Fruit fly (Drosophila melanogaster) whole organism, adult: ENCODE measurements around the gene Syt1.

ENCODE experiments used
- CG11617 ChIP-seq: fragments of 200-800 bp; sonication (Bioruptor generic); optimal IDR thresholded peaks from 2 replicates; lab custom pipeline; 2017; ENCODE audit warnings: mild to moderate bottlenecking, missing biosample characterization, missing genetic modification reagents, missing genetic modification characterization
- CG12768 ChIP-seq: fragments of 200-800 bp; sonication (Bioruptor generic); optimal IDR thresholded peaks from 2 replicates; lab custom pipeline; 2017; ENCODE audit warnings: missing biosample characterization, missing genetic modification characterization, mild to moderate bottlenecking, moderate library complexity, missing genetic modification reagents
- CG14711 ChIP-seq: fragments of 200-800 bp; sonication (Bioruptor generic); optimal IDR thresholded peaks from 2 replicates; lab custom pipeline; 2018; ENCODE audit warnings: missing biosample characterization, mild to moderate bottlenecking, missing genetic modification characterization, moderate library complexity
- CG1620 ChIP-seq: fragments of 200-800 bp; sonication (Bioruptor generic); optimal IDR thresholded peaks from 2 replicates; lab custom pipeline; 2016; ENCODE audit warnings: missing biosample characterization, missing genetic modification characterization
- CG33017 ChIP-seq: fragments of 200-800 bp; sonication (Bioruptor generic); optimal IDR thresholded peaks from 2 replicates; lab custom pipeline; 2018; ENCODE audit warnings: missing biosample characterization, mild to moderate bottlenecking, missing genetic modification characterization, moderate library complexity
- CG5204 ChIP-seq: fragments of 200-800 bp; sonication (Bioruptor generic); optimal IDR thresholded peaks from 2 replicates; lab custom pipeline; 2016; ENCODE audit warnings: missing biosample characterization, missing genetic modification characterization
- CG7045 ChIP-seq: fragments of 200-800 bp; sonication (Bioruptor generic); optimal IDR thresholded peaks from 2 replicates; lab custom pipeline; 2017; ENCODE audit warnings: missing biosample characterization, mild to moderate bottlenecking, missing genetic modification characterization
- CG7101 ChIP-seq: fragments of 200-800 bp; sonication (Bioruptor generic); optimal IDR thresholded peaks from 2 replicates; lab custom pipeline; 2018; ENCODE audit warnings: missing biosample characterization, mild to moderate bottlenecking, missing genetic modification characterization, moderate library complexity
- Clk ChIP-seq: fragments of 200-800 bp; sonication (Bioruptor generic); optimal IDR thresholded peaks from 2 replicates; lab custom pipeline; 2017; ENCODE audit warnings: missing biosample characterization, missing genetic modification characterization
- Crg-1 ChIP-seq: fragments of 200-800 bp; sonication (Bioruptor generic); optimal IDR thresholded peaks from 2 replicates; lab custom pipeline; 2016; ENCODE audit warnings: missing biosample characterization, missing genetic modification characterization
- Hr96 ChIP-seq: fragments of 200-800 bp; sonication (Bioruptor generic); optimal IDR thresholded peaks from 2 replicates; lab custom pipeline; 2016; ENCODE audit warnings: missing biosample characterization, missing genetic modification characterization
- Mnt ChIP-seq: fragments of 200-800 bp; sonication (Bioruptor generic); optimal IDR thresholded peaks from 2 replicates; lab custom pipeline; 2016; ENCODE audit warnings: missing biosample characterization, mild to moderate bottlenecking, missing genetic modification characterization
- bab1 ChIP-seq: fragments of 200-800 bp; sonication (Bioruptor generic); optimal IDR thresholded peaks from 3 replicates; lab custom pipeline; 2019; ENCODE audit warnings: missing biosample characterization, mild to moderate bottlenecking, missing genetic modification characterization, moderate library complexity
- cic ChIP-seq: fragments of 200-800 bp; sonication (Bioruptor generic); optimal IDR thresholded peaks from 2 replicates; lab custom pipeline; 2017; ENCODE audit warnings: missing biosample characterization, mild to moderate bottlenecking, missing genetic modification characterization, moderate library complexity
- cnc ChIP-seq, 2 experiments: fragments of >200 bp; optimal IDR thresholded peaks; 2 replicates each; lab custom pipeline; 2017
- kay ChIP-seq: fragments of 200-800 bp; sonication (Bioruptor generic); peaks from one replicate; lab custom pipeline; 2016; ENCODE audit warnings: missing biosample characterization, missing genetic modification characterization, borderline replicate concordance
- ovo ChIP-seq: fragments of 200-800 bp; sonication (Bioruptor generic); optimal IDR thresholded peaks from 2 replicates; lab custom pipeline; 2016; ENCODE audit warnings: missing biosample characterization, missing genetic modification characterization
- pad ChIP-seq: fragments of 200-800 bp; sonication (Bioruptor generic); optimal IDR thresholded peaks from 3 replicates; lab custom pipeline; 2017; ENCODE audit warnings: missing biosample characterization, missing genetic modification characterization, mild to moderate bottlenecking, moderate library complexity, missing genetic modification reagents
- tj ChIP-seq: fragments of 200-800 bp; sonication (Bioruptor generic); optimal IDR thresholded peaks from 3 replicates; lab custom pipeline; 2017; ENCODE audit warnings: missing biosample characterization, mild to moderate bottlenecking, missing genetic modification characterization, moderate library complexity
- toe ChIP-seq: fragments of 200-800 bp; sonication (Bioruptor generic); optimal IDR thresholded peaks from 2 replicates; lab custom pipeline; 2016; ENCODE audit warnings: missing biosample characterization, missing genetic modification characterization

Gene Syt1

dm6 chr2L:2732139-2732830, 67.5 kb downstream of the Syt1 start:
- TF ChIP-seq Clk (GFP tag; lab: Kevin White, UChicago) (no peak), tj (GFP tag; lab: Kevin White, UChicago) (peak; percentile 92), CG1620 (GFP tag; lab: Kevin White, UChicago) (no peak), CG7101 (tag; lab: Kevin White, UChicago) (no peak)

dm6 chr2L:2731370-2732138, 68.2 kb downstream of the Syt1 start:
- peak; percentile 45 for TF ChIP-seq CG11617
- TF ChIP-seq tj (GFP tag; lab: Kevin White, UChicago): no peak
- TF ChIP-seq toe (GFP tag; lab: Kevin White, UChicago): peak; percentile 47
- TF ChIP-seq cnc (optimal IDR thresholded peaks at IDR 0.05; lab: Kevin White, UChicago): no peak
- TF ChIP-seq kay (GFP tag; lab: Kevin White, UChicago): peak; percentile 59
- TF ChIP-seq CG1620 (GFP tag; lab: Kevin White, UChicago): peak; percentile 17
- TF ChIP-seq Mnt (GFP tag; lab: Kevin White, UChicago): no peak
- TF ChIP-seq CG33017 (tag; lab: Kevin White, UChicago): peak; percentile 23
- no peak for TF ChIP-seq Hr96
- peak; percentile 54 for TF ChIP-seq CG7101 (tag; lab: Kevin White, UChicago)
- no peak for TF ChIP-seq ovo (GFP tag; lab: Kevin White, UChicago)
- TF ChIP-seq pad (GFP tag; lab: Kevin White, UChicago): no peak
- TF ChIP-seq Crg-1 (GFP tag; lab: Kevin White, UChicago): no peak
- TF ChIP-seq cic (GFP tag; lab: Kevin White, UChicago): no peak
- TF ChIP-seq Clk (GFP tag; lab: Kevin White, UChicago): no peak
- TF ChIP-seq CG14711 (tag; lab: Kevin White, UChicago): peak; percentile 49
- peak; percentile 43 for TF ChIP-seq CG7045
- TF ChIP-seq CG12768 (GFP tag; lab: Kevin White, UChicago): no peak
- no peak for TF ChIP-seq bab1 (GFP tag; lab: Kevin White, UChicago)
- peak; percentile 43 for TF ChIP-seq CG5204

- TF ChIP-seq CG7045 (no peak), kay (GFP tag; lab: Kevin White, UChicago) (peak; percentile 73), CG14711 (tag; lab: Kevin White, UChicago) (no peak)
These were observed 69.0 kb downstream of the Syt1 start for dm6 chr2L:2730756-2731155.

dm6 chr2L:2729882-2730281, 69.9 kb downstream of the Syt1 start:
- TF ChIP-seq CG5204: no peak
- peak; percentile 9 for TF ChIP-seq Hr96
- peak; percentile 75 for TF ChIP-seq tj (GFP tag; lab: Kevin White, UChicago)
- peak; percentile 59 for TF ChIP-seq CG12768 (GFP tag; lab: Kevin White, UChicago)
- TF ChIP-seq toe (GFP tag; lab: Kevin White, UChicago): no peak
- peak; percentile 12 for TF ChIP-seq pad (GFP tag; lab: Kevin White, UChicago)
- TF ChIP-seq CG7101 (tag; lab: Kevin White, UChicago): peak; percentile 42
- no peak for TF ChIP-seq Clk (GFP tag; lab: Kevin White, UChicago)
- TF ChIP-seq kay (GFP tag; lab: Kevin White, UChicago): peak; percentile 9
- peak; percentile 50 for TF ChIP-seq cic (GFP tag; lab: Kevin White, UChicago)
- peak; percentile 44 for TF ChIP-seq CG7045
- TF ChIP-seq CG14711 (tag; lab: Kevin White, UChicago): peak; percentile 54
- peak; percentile 14 for TF ChIP-seq CG11617
- TF ChIP-seq ovo (GFP tag; lab: Kevin White, UChicago): no peak
- TF ChIP-seq CG1620 (GFP tag; lab: Kevin White, UChicago): no peak
- TF ChIP-seq CG33017 (tag; lab: Kevin White, UChicago): peak; percentile 72
- no peak for TF ChIP-seq cnc (optimal IDR thresholded peaks at IDR 0.05; lab: Kevin White, UChicago)
- TF ChIP-seq Crg-1 (GFP tag; lab: Kevin White, UChicago): peak; percentile 5
- peak; percentile 63 for TF ChIP-seq Mnt (GFP tag; lab: Kevin White, UChicago)
- peak; percentile 26 for TF ChIP-seq bab1 (GFP tag; lab: Kevin White, UChicago)

- TF ChIP-seq Crg-1 (GFP tag; lab: Kevin White, UChicago): no peak
- TF ChIP-seq Hr96: no peak
- peak; percentile 62 for TF ChIP-seq tj (GFP tag; lab: Kevin White, UChicago)
- TF ChIP-seq cic (GFP tag; lab: Kevin White, UChicago): peak; percentile 80
- no peak for TF ChIP-seq cnc (optimal IDR thresholded peaks at IDR 0.05; lab: Kevin White, UChicago)
- TF ChIP-seq Mnt (GFP tag; lab: Kevin White, UChicago): no peak
- peak; percentile 66 for TF ChIP-seq kay (GFP tag; lab: Kevin White, UChicago)
- TF ChIP-seq CG14711 (tag; lab: Kevin White, UChicago): peak; percentile 7
These were observed 71.2 kb downstream of the Syt1 start for dm6 chr2L:2728577-2728976.

dm6 chr2L:2727812-2728211, 72.0 kb downstream of the Syt1 start:
- TF ChIP-seq Crg-1 (GFP tag; lab: Kevin White, UChicago) (no peak), Clk (GFP tag; lab: Kevin White, UChicago) (no peak), tj (GFP tag; lab: Kevin White, UChicago) (no peak), toe (GFP tag; lab: Kevin White, UChicago) (no peak), CG14711 (tag; lab: Kevin White, UChicago) (no peak), CG5204 (no peak), cic (GFP tag; lab: Kevin White, UChicago) (no peak), Mnt (GFP tag; lab: Kevin White, UChicago) (no peak), CG7101 (tag; lab: Kevin White, UChicago) (no peak), pad (GFP tag; lab: Kevin White, UChicago) (no peak), CG33017 (tag; lab: Kevin White, UChicago) (no peak), CG11617 (no peak), ovo (GFP tag; lab: Kevin White, UChicago) (no peak), bab1 (GFP tag; lab: Kevin White, UChicago) (no peak), CG1620 (GFP tag; lab: Kevin White, UChicago) (no peak), kay (GFP tag; lab: Kevin White, UChicago) (no peak)
